Fruit fly (Drosophila melanogaster): ENCODE measurements around the gene tra.

The tra gene

dm6 chr3L:16567495-16567894 is 23.4 kb downstream of the tra start (continued):
- no peak for TF ChIP-seq CG9139 (GFP tag; optimal IDR thresholded peaks at IDR 0.05)
- TF ChIP-seq esn (GFP tag; optimal IDR thresholded peaks at IDR 0.05) = no peak
- no peak for TF ChIP-seq CG3919 (GFP tag; optimal IDR thresholded peaks at IDR 0.05)
- no peak for TF ChIP-seq CG6792 (GFP tag; optimal IDR thresholded peaks at IDR 0.05)
- TF ChIP-seq CG10631 (GFP tag; optimal IDR thresholded peaks at IDR 0.05) = no peak
- TF ChIP-seq Ets96B (tag; optimal IDR thresholded peaks at IDR 0.05) = no peak

DNA sequence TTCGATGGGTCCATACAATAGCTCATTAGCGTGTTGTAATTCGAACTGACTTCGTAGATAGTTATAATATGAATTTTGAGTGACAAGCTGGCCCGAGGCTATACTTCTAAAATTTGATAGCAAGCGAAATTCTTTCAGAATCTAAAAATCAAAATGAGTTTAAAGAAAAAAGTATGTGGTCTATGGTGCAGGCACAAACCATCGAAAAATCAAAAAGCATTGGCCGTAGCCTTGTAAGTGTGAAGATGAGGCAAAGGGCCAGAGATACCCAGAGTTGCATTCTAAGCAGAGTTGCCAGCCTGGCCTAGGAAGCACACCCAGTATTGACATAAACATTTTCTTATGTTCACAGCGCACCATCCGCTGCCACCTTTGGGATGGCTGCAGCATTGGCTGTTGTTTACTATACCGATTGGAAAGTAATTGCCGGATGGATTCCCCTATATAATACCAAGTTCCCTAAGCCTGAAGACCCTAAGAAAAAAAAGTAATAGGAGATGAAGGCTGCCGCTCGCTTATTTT is 24.1 kb downstream of the tra start, which contains the start of gene UQCR-6.4L:
Gene UQCR-6.4L (plus strand): TSS at position 51 of the 522 bp plus-strand sequence.
- TF ChIP-seq Hr39 (GFP tag; optimal IDR thresholded peaks at IDR 0.05) = no peak
- TF ChIP-seq fd85E (GFP tag; optimal IDR thresholded peaks at IDR 0.05) = no peak
- TF ChIP-seq vri (GFP tag; optimal IDR thresholded peaks at IDR 0.05) = no peak
- no peak for TF ChIP-seq CG3032 (tag; optimal IDR thresholded peaks at IDR 0.05)
- no peak for TF ChIP-seq cyc (GFP tag; optimal IDR thresholded peaks at IDR 0.05)
- TF ChIP-seq CG8319 (GFP tag; optimal IDR thresholded peaks at IDR 0.05) = no peak
- TF ChIP-seq CG15336 (GFP tag; IDR thresholded peaks at IDR 0.05) = no peak
- no peak for TF ChIP-seq Met (GFP tag; optimal IDR thresholded peaks at IDR 0.05)
- TF ChIP-seq dsx (GFP tag; optimal IDR thresholded peaks at IDR 0.05; ENCODE audit: poor library complexity, severe bottlenecking) = no peak
- no peak for TF ChIP-seq CG6276 (GFP tag; optimal IDR thresholded peaks at IDR 0.05)
- TF ChIP-seq Smox (GFP tag; optimal IDR thresholded peaks at IDR 0.05) = no peak
- TF ChIP-seq CG1621 (tag; optimal IDR thresholded peaks at IDR 0.05) = no peak
- TF ChIP-seq CG10631 (GFP tag; optimal IDR thresholded peaks at IDR 0.05) = no peak
- no peak for TF ChIP-seq Lpt (GFP tag; optimal IDR thresholded peaks at IDR 0.05)
- TF ChIP-seq fkh (GFP tag; optimal IDR thresholded peaks at IDR 0.05) = no peak
- TF ChIP-seq CG6792 (GFP tag; optimal IDR thresholded peaks at IDR 0.05) = no peak

DNA sequence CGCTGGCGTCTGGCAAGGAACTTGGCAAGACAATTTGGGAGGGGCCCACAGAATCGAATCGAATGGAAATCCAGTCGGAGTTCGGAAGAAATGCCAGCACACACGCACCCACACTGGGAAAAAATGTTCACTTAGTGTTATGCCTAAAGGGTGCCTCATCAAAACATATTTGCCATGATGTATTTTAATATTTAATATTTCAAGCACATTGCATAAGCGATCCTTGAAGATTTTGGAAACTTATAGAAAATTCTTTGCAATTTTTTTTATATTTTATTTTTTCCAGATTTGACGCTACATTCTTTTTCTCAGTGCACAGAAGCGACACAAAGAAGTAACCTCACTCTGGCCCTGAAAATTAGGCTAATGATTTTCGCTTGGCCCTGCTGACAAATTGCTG is 24.8 kb downstream of the tra start:
- no peak for TF ChIP-seq CG8319 (GFP tag; optimal IDR thresholded peaks at IDR 0.05)
- TF ChIP-seq vri (GFP tag; optimal IDR thresholded peaks at IDR 0.05) = no peak
- TF ChIP-seq Lpt (GFP tag; optimal IDR thresholded peaks at IDR 0.05) = no peak
- no peak for TF ChIP-seq CG9139 (GFP tag; optimal IDR thresholded peaks at IDR 0.05)
- no peak for TF ChIP-seq achi (GFP tag; optimal IDR thresholded peaks at IDR 0.05)
- TF ChIP-seq CG3919 (GFP tag; optimal IDR thresholded peaks at IDR 0.05) = no peak
- TF ChIP-seq CG6808 (GFP tag; optimal IDR thresholded peaks at IDR 0.05) = no peak
- TF ChIP-seq CG7368 (GFP tag; optimal IDR thresholded peaks at IDR 0.05) = no peak
- TF ChIP-seq Hr4 (GFP tag; optimal IDR thresholded peaks at IDR 0.05) = no peak
- TF ChIP-seq Gug (GFP tag; IDR thresholded peaks at IDR 0.05) = no peak

DNA sequence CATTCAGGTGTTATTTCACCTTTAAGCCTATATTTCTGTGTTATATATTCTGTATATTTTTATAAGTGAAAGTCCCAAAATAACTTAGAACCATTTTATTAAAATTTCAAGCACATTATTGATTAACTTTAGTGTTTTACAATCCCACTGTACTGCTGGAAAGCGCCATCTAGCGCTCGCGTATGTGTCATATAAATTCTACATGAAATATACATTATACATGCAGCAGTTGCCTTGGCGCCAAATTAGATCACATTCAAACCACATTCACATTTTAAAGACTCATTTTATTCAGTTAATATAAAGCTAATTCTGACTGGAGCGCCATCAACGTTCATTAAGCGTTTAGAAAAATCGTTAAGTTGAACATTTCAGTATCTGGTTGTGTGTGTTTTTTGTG is 27.5 kb downstream of the tra start:
- no peak for TF ChIP-seq CG32006 (GFP tag; optimal IDR thresholded peaks at IDR 0.05)
- TF ChIP-seq Sox15 (GFP tag; optimal IDR thresholded peaks at IDR 0.05) = no peak
- no peak for TF ChIP-seq Eip75B (GFP tag; optimal IDR thresholded peaks at IDR 0.05)
- TF ChIP-seq CG31627 (GFP tag; optimal IDR thresholded peaks at IDR 0.05) = no peak
- TF ChIP-seq CG1621 (tag; optimal IDR thresholded peaks at IDR 0.05) = no peak
- TF ChIP-seq dsx (GFP tag; optimal IDR thresholded peaks at IDR 0.05; ENCODE audit: poor library complexity, severe bottlenecking) = no peak
- TF ChIP-seq CG10669 (GFP tag; optimal IDR thresholded peaks at IDR 0.05) = no peak
- no peak for TF ChIP-seq Hr4 (GFP tag; optimal IDR thresholded peaks at IDR 0.05)
- TF ChIP-seq svp (GFP tag) = no peak
- no peak for TF ChIP-seq Smox (GFP tag; optimal IDR thresholded peaks at IDR 0.05)
- no peak for TF ChIP-seq Hr38 (GFP tag; optimal IDR thresholded peaks at IDR 0.05)
- TF ChIP-seq CG8319 (GFP tag; optimal IDR thresholded peaks at IDR 0.05) = no peak
- TF ChIP-seq pdm3 (GFP tag; optimal IDR thresholded peaks at IDR 0.05) = no peak
- TF ChIP-seq OdsH (GFP tag; optimal IDR thresholded peaks at IDR 0.05) = no peak
- TF ChIP-seq achi (GFP tag; optimal IDR thresholded peaks at IDR 0.05) = no peak
- TF ChIP-seq CG6276 (GFP tag; optimal IDR thresholded peaks at IDR 0.05) = no peak

- TF ChIP-seq Eip93F (GFP tag; optimal IDR thresholded peaks at IDR 0.05) = no peak
- TF ChIP-seq lz (GFP tag; optimal IDR thresholded peaks at IDR 0.05) = no peak
- no peak for TF ChIP-seq esn (GFP tag; optimal IDR thresholded peaks at IDR 0.05)
- no peak for TF ChIP-seq CG3919 (GFP tag; optimal IDR thresholded peaks at IDR 0.05)
- TF ChIP-seq net (GFP tag; optimal IDR thresholded peaks at IDR 0.05) = no peak
- no peak for TF ChIP-seq Ets21C (GFP tag; optimal IDR thresholded peaks at IDR 0.05)
- TF ChIP-seq CG6163 (GFP tag; IDR thresholded peaks at IDR 0.05) = no peak
These were observed 34.3 kb downstream of the tra start, which contains the start of gene CG4229 for dm6 chr3L:16556523-16556922. TSS of gene CG4229 (plus strand) at chr3L:16556823.

Data from whole organism, prepupa.